Fruit fly (Drosophila melanogaster) whole organism, pupa: ENCODE measurements around the gene Prosbeta6.

Experiments used
- CG10348 ChIP-seq: fragments of 200-800 bp; sonication (Bioruptor generic); IDR thresholded peaks from 2 replicates; pipeline ENCODE4 v1.3.6; 2022; ENCODE audit warnings: missing biosample characterization, missing genetic modification characterization
- CG12605 ChIP-seq: fragments of 200-800 bp; sonication (Bioruptor generic); IDR thresholded peaks from 2 replicates; pipeline ENCODE4 v1.3.6; 2022; ENCODE audit warnings: missing biosample characterization, missing genetic modification characterization
- CG13204 ChIP-seq: fragments of 200-800 bp; sonication (Bioruptor generic); optimal IDR thresholded peaks from 2 replicates; lab custom pipeline; 2018; ENCODE audit warnings: missing biosample characterization, mild to moderate bottlenecking, missing genetic modification characterization, moderate library complexity
- CG14655 ChIP-seq: fragments of 200-800 bp; sonication (Bioruptor generic); optimal IDR thresholded peaks from 3 replicates; lab custom pipeline; 2017; ENCODE audit warnings: mild to moderate bottlenecking, missing biosample characterization, missing genetic modification reagents, missing genetic modification characterization
- CG15710 ChIP-seq: fragments of 200-800 bp; sonication (Bioruptor generic); optimal IDR thresholded peaks from 2 replicates; lab custom pipeline; 2018; ENCODE audit warnings: missing biosample characterization, mild to moderate bottlenecking, missing genetic modification characterization, moderate library complexity
- CG17806 ChIP-seq: fragments of 200-800 bp; sonication (Bioruptor generic); optimal IDR thresholded peaks from 2 replicates; lab custom pipeline; 2018; ENCODE audit warnings: missing biosample characterization, mild to moderate bottlenecking, missing genetic modification characterization, moderate library complexity
- CG32121 ChIP-seq: fragments of 200-800 bp; sonication (Bioruptor generic); IDR thresholded peaks from 2 replicates; pipeline ENCODE4 v1.3.6; 2022; ENCODE audit warnings: missing biosample characterization, missing genetic modification characterization
- CG34367 ChIP-seq: fragments of 200-800 bp; sonication (Bioruptor generic); optimal IDR thresholded peaks from 2 replicates; lab custom pipeline; 2018; ENCODE audit warnings: missing biosample characterization, mild to moderate bottlenecking, missing genetic modification characterization
- CG4496 ChIP-seq: fragments of 200-800 bp; sonication (Bioruptor generic); IDR thresholded peaks from 3 replicates; pipeline ENCODE4 v1.3.6; 2022; ENCODE audit warnings: missing biosample characterization, missing genetic modification characterization
- CG8159 ChIP-seq: fragments of 200-800 bp; sonication (Bioruptor generic); optimal IDR thresholded peaks from 3 replicates; lab custom pipeline; 2018; ENCODE audit warnings: missing biosample characterization, mild to moderate bottlenecking, missing genetic modification characterization, moderate library complexity
- CG8301 ChIP-seq: fragments of 200-800 bp; sonication (Bioruptor generic); optimal IDR thresholded peaks from 2 replicates; lab custom pipeline; 2018; ENCODE audit warnings: missing biosample characterization, mild to moderate bottlenecking, missing genetic modification characterization
- CG9948 ChIP-seq: fragments of 200-800 bp; sonication (Bioruptor generic); optimal IDR thresholded peaks from 2 replicates; lab custom pipeline; 2018; ENCODE audit warnings: missing biosample characterization, mild to moderate bottlenecking, missing genetic modification characterization, moderate library complexity
- D1 ChIP-seq: fragments of 200-800 bp; sonication (Bioruptor generic); optimal IDR thresholded peaks from 2 replicates; lab custom pipeline; 2018; ENCODE audit warnings: missing biosample characterization, mild to moderate bottlenecking, missing genetic modification characterization, moderate library complexity
- EcR ChIP-seq: fragments of 200-800 bp; sonication (Bioruptor generic); optimal IDR thresholded peaks from 3 replicates; lab custom pipeline; 2019; ENCODE audit warnings: missing biosample characterization, missing genetic modification characterization, mild to moderate bottlenecking, moderate library complexity, missing genetic modification reagents
- Ets98B ChIP-seq: fragments of 200-800 bp; sonication (Bioruptor generic); IDR thresholded peaks from 2 replicates; pipeline ENCODE4 v1.3.6; 2022; ENCODE audit warnings: missing biosample characterization, missing genetic modification characterization
- Pif1A ChIP-seq: fragments of 200-800 bp; sonication (Bioruptor generic); optimal IDR thresholded peaks from 3 replicates; lab custom pipeline; 2016; ENCODE audit warnings: missing biosample characterization, missing genetic modification characterization
- Pif1B ChIP-seq: fragments of 200-800 bp; sonication (Bioruptor generic); optimal IDR thresholded peaks from 3 replicates; lab custom pipeline; 2016; ENCODE audit warnings: missing biosample characterization, missing genetic modification characterization
- Snoo ChIP-seq: fragments of 200-800 bp; sonication (Bioruptor generic); optimal IDR thresholded peaks from 3 replicates; lab custom pipeline; 2017; ENCODE audit warnings: missing biosample characterization, mild to moderate bottlenecking, missing genetic modification characterization, inconsistent platforms
- fd96Ca ChIP-seq: fragments of 200-800 bp; sonication (Bioruptor generic); IDR thresholded peaks from 3 replicates; pipeline ENCODE4 v1.3.6; 2022; ENCODE audit warnings: missing biosample characterization, missing genetic modification characterization
- gl ChIP-seq: fragments of 200-800 bp; sonication (Bioruptor generic); optimal IDR thresholded peaks from 2 replicates; lab custom pipeline; 2018; ENCODE audit warnings: missing biosample characterization, mild to moderate bottlenecking, missing genetic modification characterization
- rn ChIP-seq: fragments of 200-800 bp; sonication (Bioruptor generic); IDR thresholded peaks from 2 replicates; pipeline ENCODE4 v1.3.6; 2022; ENCODE audit warnings: missing biosample characterization, missing genetic modification characterization

The Prosbeta6 gene

DNA sequence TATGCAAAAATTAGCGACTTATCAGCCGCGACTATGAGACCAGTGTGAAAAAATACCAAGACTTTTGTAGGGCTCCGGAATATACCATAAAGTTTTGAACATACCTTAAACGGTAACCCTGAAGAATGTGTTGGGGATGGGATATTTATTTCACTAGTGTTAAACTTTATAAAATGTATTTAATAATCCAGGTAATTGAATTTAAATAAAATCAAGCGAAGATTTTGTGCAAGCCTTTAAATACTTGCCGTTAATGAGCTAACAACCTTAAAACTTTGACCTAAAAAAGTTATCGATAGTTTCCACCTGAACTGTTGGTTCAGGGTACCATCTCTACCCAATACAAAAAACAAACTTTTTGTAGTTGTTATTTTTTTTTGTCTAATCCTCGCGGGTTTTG, 1.9 kb upstream of the Prosbeta6 start, which contains the start of gene CG4101:
Gene CG4101 (plus strand): TSS at position 335 of the 400 bp plus-strand sequence.
- TF ChIP-seq CG15710 (tag; lab: Kevin White, UChicago) = peak; percentile 79
- no peak; the same call in none of the 2 replicates for TF ChIP-seq rn (GFP tag; lab: Robert Waterston, UW)
- no peak for TF ChIP-seq CG12605
- no peak for TF ChIP-seq EcR (GFP tag; lab: Kevin White, UChicago)
- TF ChIP-seq CG13204 (GFP tag; lab: Kevin White, UChicago) = no peak
- peak; percentile 69 for TF ChIP-seq CG17806 (tag; lab: Kevin White, UChicago)
- peak; percentile 70 for TF ChIP-seq Snoo (tag; lab: Kevin White, UChicago)
- no peak for TF ChIP-seq D1 (tag; lab: Kevin White, UChicago)
- peak; percentile 79 for TF ChIP-seq Ets98B
- peak; percentile 60 for TF ChIP-seq CG8301 (tag; lab: Kevin White, UChicago)
- peak; percentile 45 for TF ChIP-seq gl
- TF ChIP-seq CG10348 = 0 out of 2 replicates have a peak, but pooled peaks have one; percentile 52
- TF ChIP-seq CG8159 (tag; lab: Kevin White, UChicago) = peak; percentile 69
- TF ChIP-seq fd96Ca (GFP tag; lab: Robert Waterston, UW) = peak; percentile 74
- TF ChIP-seq CG14655 = peak; percentile 64
- peak; percentile 59 for TF ChIP-seq CG34367
- TF ChIP-seq CG4496 (GFP tag; lab: Robert Waterston, UW) = peak; percentile 80
- TF ChIP-seq Pif1A = peak; percentile 71
- peak; percentile 56 for TF ChIP-seq Pif1B (GFP tag; lab: Kevin White, UChicago)
- TF ChIP-seq CG9948 (tag; lab: Kevin White, UChicago) = peak; percentile 50
- TF ChIP-seq CG32121 = peak; percentile 76; the same call in 1 of the 2 replicates

DNA sequence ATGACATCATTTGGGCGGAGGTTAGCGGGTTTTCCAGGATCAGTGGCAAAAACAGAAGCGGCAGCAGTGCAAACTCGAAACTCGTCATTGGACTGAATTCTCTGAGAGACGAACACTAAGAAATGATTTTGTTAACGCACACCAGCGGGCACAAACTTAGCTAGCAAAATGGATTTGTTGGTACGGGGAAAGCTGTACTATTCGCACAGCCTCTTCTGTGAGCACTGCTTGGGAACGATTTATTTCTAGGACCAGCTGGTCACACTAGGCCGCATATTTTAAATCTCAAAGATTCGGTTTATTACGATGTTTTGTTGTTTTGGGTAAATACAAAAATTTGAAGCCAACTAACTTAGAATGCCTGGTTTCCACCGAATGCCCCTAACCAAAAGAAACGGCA, 1.1 kb downstream of the Prosbeta6 start, which contains the start of gene CG4098:
Gene CG4098 (minus strand): TSS at position 228 of the 400 bp plus-strand sequence.
- TF ChIP-seq CG8301 (tag; lab: Kevin White, UChicago) = peak; percentile 14
- TF ChIP-seq CG10348 = no peak
- peak; percentile 83 for TF ChIP-seq fd96Ca (GFP tag; lab: Robert Waterston, UW)
- TF ChIP-seq CG14655 = peak; percentile 27
- peak; percentile 55; the same call in 1 of the 2 replicates for TF ChIP-seq rn (GFP tag; lab: Robert Waterston, UW)
- TF ChIP-seq Pif1B (GFP tag; lab: Kevin White, UChicago) = peak; percentile 20
- peak; percentile 37 for TF ChIP-seq Snoo (tag; lab: Kevin White, UChicago)
- peak; percentile 30 for TF ChIP-seq CG8159 (tag; lab: Kevin White, UChicago)
- peak; percentile 83 for TF ChIP-seq Ets98B
- peak; percentile 34 for TF ChIP-seq CG34367
- peak; percentile 67 for TF ChIP-seq CG12605
- peak; percentile 42 for TF ChIP-seq CG17806 (tag; lab: Kevin White, UChicago)
- no peak for TF ChIP-seq EcR (GFP tag; lab: Kevin White, UChicago)
- no peak for TF ChIP-seq D1 (tag; lab: Kevin White, UChicago)
- TF ChIP-seq CG9948 (tag; lab: Kevin White, UChicago) = no peak
- peak; percentile 84 for TF ChIP-seq CG4496 (GFP tag; lab: Robert Waterston, UW)
- TF ChIP-seq CG15710 (tag; lab: Kevin White, UChicago) = peak; percentile 47
- peak; percentile 71 for TF ChIP-seq CG32121
- no peak for TF ChIP-seq gl
- TF ChIP-seq Pif1A = peak; percentile 47
- no peak for TF ChIP-seq CG13204 (GFP tag; lab: Kevin White, UChicago)

DNA sequence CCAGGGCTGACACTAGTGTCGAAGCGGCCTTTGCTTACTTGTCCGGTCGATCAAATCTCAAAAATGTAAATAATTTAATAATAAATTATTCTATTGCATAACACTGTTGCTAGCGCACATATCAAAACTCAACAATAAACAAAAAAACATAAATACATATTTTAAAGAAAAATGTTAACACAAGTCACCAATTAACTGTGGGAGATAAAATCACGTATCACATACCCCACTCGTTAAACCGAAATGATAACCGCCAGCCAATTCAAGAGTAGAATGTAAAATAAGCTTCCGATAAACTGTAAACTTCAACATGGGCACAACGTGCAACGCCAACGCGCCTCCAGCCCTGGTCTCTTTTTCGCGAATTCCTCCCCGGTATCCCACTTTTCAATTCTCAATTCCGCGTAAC, 7.5 kb downstream of the Prosbeta6 start, which contains the start of gene Arts:
Gene Arts (plus strand): TSS at position 116 of the 409 bp plus-strand sequence.
- peak; percentile 17 for TF ChIP-seq CG34367
- TF ChIP-seq CG17806 (tag; lab: Kevin White, UChicago) = peak; percentile 1
- TF ChIP-seq D1 (tag; lab: Kevin White, UChicago) = no peak
- peak; percentile 28 for TF ChIP-seq CG15710 (tag; lab: Kevin White, UChicago)
- peak; percentile 47 for TF ChIP-seq CG14655
- TF ChIP-seq CG8159 (tag; lab: Kevin White, UChicago) = peak; percentile 43
- TF ChIP-seq Snoo (tag; lab: Kevin White, UChicago) = peak; percentile 11
- no peak for TF ChIP-seq Pif1B (GFP tag; lab: Kevin White, UChicago)

DNA sequence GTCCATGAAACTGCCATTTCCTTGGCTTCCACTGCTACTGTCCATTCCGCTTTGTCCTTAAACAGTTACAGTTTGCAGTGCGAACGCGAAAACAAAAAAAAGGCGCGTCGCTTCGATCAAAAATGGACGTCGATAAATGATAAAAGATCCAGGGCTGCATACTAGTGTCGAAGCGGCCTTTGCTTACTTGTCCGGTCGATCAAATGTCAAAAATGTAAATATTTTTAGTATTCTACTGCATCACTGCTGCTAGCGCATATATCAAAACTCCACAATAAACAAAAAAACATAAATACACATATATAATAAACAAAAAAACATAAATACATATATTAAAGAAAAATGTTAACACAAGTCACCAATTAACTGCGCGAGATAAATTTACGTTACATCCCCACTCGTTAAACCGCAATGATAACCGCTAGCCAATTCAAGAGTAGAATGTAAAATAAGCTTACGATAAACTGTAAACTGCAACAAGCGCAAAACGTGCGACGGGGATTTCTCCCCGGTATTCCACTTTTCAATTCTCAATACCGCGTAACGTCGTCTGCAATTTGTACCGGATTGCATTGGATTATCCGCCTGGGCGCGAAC, 15.2 kb downstream of the Prosbeta6 start, which contains the start of the genes spd-2 and Apl:
Gene spd-2 (minus strand): TSS at position 93 of the 597 bp plus-strand sequence.
Gene Apl (plus strand): TSS at position 260 of the 597 bp plus-strand sequence.
- TF ChIP-seq CG17806 (tag; lab: Kevin White, UChicago) = no peak
- TF ChIP-seq CG8301 (tag; lab: Kevin White, UChicago) = no peak
- TF ChIP-seq CG32121 = no peak
- no peak for TF ChIP-seq Pif1B (GFP tag; lab: Kevin White, UChicago)
- no peak for TF ChIP-seq CG10348
- no peak for TF ChIP-seq CG8159 (tag; lab: Kevin White, UChicago)
- no peak for TF ChIP-seq gl
- TF ChIP-seq rn (GFP tag; lab: Robert Waterston, UW) = no peak
- TF ChIP-seq fd96Ca (GFP tag; lab: Robert Waterston, UW) = no peak
- no peak for TF ChIP-seq CG14655
- no peak for TF ChIP-seq CG12605
- TF ChIP-seq CG4496 (GFP tag; lab: Robert Waterston, UW) = no peak
- TF ChIP-seq Ets98B = no peak
- no peak for TF ChIP-seq CG13204 (GFP tag; lab: Kevin White, UChicago)
- TF ChIP-seq CG9948 (tag; lab: Kevin White, UChicago) = no peak
- no peak for TF ChIP-seq CG34367
- no peak for TF ChIP-seq D1 (tag; lab: Kevin White, UChicago)
- TF ChIP-seq EcR (GFP tag; lab: Kevin White, UChicago) = no peak

DNA sequence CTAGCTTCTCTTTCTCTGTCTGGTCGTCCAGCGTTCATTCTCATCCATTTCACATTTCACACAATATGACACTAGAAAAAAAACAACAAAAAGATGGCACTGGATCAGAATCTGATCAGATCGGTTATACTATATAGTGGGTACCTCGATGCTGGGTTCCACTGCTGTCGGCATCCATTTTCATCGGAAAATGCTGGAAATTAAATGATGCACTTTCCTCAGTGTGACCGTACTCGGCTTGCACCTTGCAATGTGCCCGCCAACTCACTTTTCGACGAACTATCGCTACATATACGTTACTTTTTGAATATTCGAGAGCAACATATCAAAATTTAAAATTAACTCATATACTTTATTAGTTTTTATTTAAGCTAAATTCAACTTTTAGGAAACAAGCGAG, 19.4 kb downstream of the Prosbeta6 start, which contains the start of gene tra:
Gene tra (minus strand): TSS at position 191 of the 400 bp plus-strand sequence.
- TF ChIP-seq CG9948 (tag; lab: Kevin White, UChicago) (no peak), CG13204 (GFP tag; lab: Kevin White, UChicago) (no peak), CG14655 (no peak), CG32121 (no peak), Pif1B (GFP tag; lab: Kevin White, UChicago) (no peak), CG12605 (no peak), CG4496 (GFP tag; lab: Robert Waterston, UW) (no peak), Snoo (tag; lab: Kevin White, UChicago) (no peak), rn (GFP tag; lab: Robert Waterston, UW) (no peak), gl (no peak), CG8159 (tag; lab: Kevin White, UChicago) (no peak), Ets98B (no peak), EcR (GFP tag; lab: Kevin White, UChicago) (no peak), CG15710 (tag; lab: Kevin White, UChicago) (no peak), CG8301 (tag; lab: Kevin White, UChicago) (no peak), fd96Ca (GFP tag; lab: Robert Waterston, UW) (no peak)
